Worm (Caenorhabditis elegans) whole organism, L4 larva: Measurements from ENCODE around the gene ergi-3.

ENCODE experiments used
- ZK546.5 ChIP-seq, 2 experiments: sonication (generic microtip); optimal IDR thresholded peaks; 2 replicates each; lab custom pipeline; 2017; ENCODE audit warnings: missing biosample characterization in 2 of 2, missing genetic modification characterization in 2 of 2
- ama-1 ChIP-seq: fragments of 150-350 bp; optimal IDR thresholded peaks from 2 replicates; lab custom pipeline; 2014; ENCODE audit warnings: inconsistent platforms, mixed read lengths
- ceh-28 ChIP-seq: fragments of 150-350 bp; optimal IDR thresholded peaks from 2 replicates; lab custom pipeline; 2014; ENCODE audit warnings: missing biosample characterization, missing genetic modification reagents, missing genetic modification characterization
- ces-1 ChIP-seq: fragments of 150-350 bp; sonication (generic microtip); optimal IDR thresholded peaks from 4 replicates; lab custom pipeline; 2014; ENCODE audit warnings: missing biosample characterization, missing genetic modification reagents, missing genetic modification characterization
- lsy-2 ChIP-seq, 2 experiments: fragments of 150-350 bp in 1 of 2; sonication (generic microtip) in 1 of 2; optimal IDR thresholded peaks; 2 replicates each; lab custom pipeline; 2014 to 2017; ENCODE audit warnings: missing biosample characterization in 2 of 2, missing genetic modification characterization in 2 of 2
- mxl-3 ChIP-seq: fragments of 200-800 bp; sonication (Bioruptor generic); optimal IDR thresholded peaks from 2 replicates; lab custom pipeline; 2018; ENCODE audit warnings: mild to moderate bottlenecking, missing genetic modification characterization, missing compliant biosample characterization
- nhr-6 ChIP-seq: fragments of 150-350 bp; optimal IDR thresholded peaks from 2 replicates; lab custom pipeline; 2014; ENCODE audit warnings: missing biosample characterization, missing genetic modification characterization
- rbr-2 ChIP-seq: sonication (generic microtip); optimal IDR thresholded peaks from 2 replicates; lab custom pipeline; 2016; ENCODE audit warnings: missing genotype, missing genetic modification characterization, missing compliant biosample characterization
- snpc-4 ChIP-seq: fragments of 150-350 bp; optimal IDR thresholded peaks from 2 replicates; lab custom pipeline; 2014; ENCODE audit warnings: missing biosample characterization, missing genetic modification characterization
- spr-3 ChIP-seq: fragments of 200-800 bp; sonication (Bioruptor generic); optimal IDR thresholded peaks from 2 replicates; lab custom pipeline; 2018; ENCODE audit warnings: mild to moderate bottlenecking, missing genetic modification characterization, missing compliant biosample characterization
- tag-97 ChIP-seq: fragments of 200-800 bp; sonication (Bioruptor generic); IDR thresholded peaks from 2 replicates; pipeline ENCODE4 v1.3.6; 2022; ENCODE audit warnings: missing genetic modification characterization, missing compliant biosample characterization
- zag-1 ChIP-seq: fragments of 150-350 bp; optimal IDR thresholded peaks from 2 replicates; lab custom pipeline; 2014; ENCODE audit warnings: missing biosample characterization, missing genetic modification characterization
- ztf-11 ChIP-seq: fragments of 150-350 bp; optimal IDR thresholded peaks from 2 replicates; lab custom pipeline; 2014; ENCODE audit warnings: missing biosample characterization, missing genetic modification characterization

ce11 chrX:15606585-15607276 lies 9.8 kb downstream of the ergi-3 start, which contains the start of gene rab-14:
- TF ChIP-seq zag-1, result no peak
- peak; percentile 47 for TF ChIP-seq ceh-28
- no peak for TF ChIP-seq ztf-11 (tag; lab: Kevin White, UChicago)
- TF ChIP-seq ces-1, result no peak
- TF ChIP-seq ama-1 (lab: Kevin White, UChicago), result no peak
- no peak for TF ChIP-seq ZK546.5 (tag; optimal IDR thresholded peaks at IDR 0.05; lab: Kevin White, UChicago)
- TF ChIP-seq tag-97 (GFP tag; lab: Robert Waterston, UW), result no peak
- TF ChIP-seq mxl-3 (GFP tag; lab: Kevin White, UChicago), result peak; percentile 77
- no peak for TF ChIP-seq snpc-4
- peak; percentile 58 to 69 for TF ChIP-seq lsy-2 (tag; optimal IDR thresholded peaks at IDR 0.05; lab: Kevin White, UChicago)
- peak; percentile 76 for TF ChIP-seq rbr-2 (tag; lab: Kevin White, UChicago)
- TF ChIP-seq nhr-6 (tag; lab: Kevin White, UChicago), result peak; percentile 61
- peak; percentile 16 for TF ChIP-seq spr-3
